Worm (Caenorhabditis elegans): ENCODE data around the gene srh-167.

srh-167 gene

ce11 chrV:16352282-16352681, 18.8 kb downstream of the srh-167 start:
- no peak for TF ChIP-seq C17E4.6 (GFP tag; IDR thresholded peaks at IDR 0.05)
- no peak for TF ChIP-seq akir-1 (GFP tag; optimal IDR thresholded peaks at IDR 0.05)
- peak; percentile 1 for TF ChIP-seq atf-7 (tag; optimal IDR thresholded peaks at IDR 0.05)
- TF ChIP-seq B0035.1 (tag; optimal IDR thresholded peaks at IDR 0.05) = no peak
- no peak for TF ChIP-seq Y53F4B.3 (GFP tag; IDR thresholded peaks at IDR 0.05)
- no peak for TF ChIP-seq egl-44 (GFP tag; IDR thresholded peaks at IDR 0.05)
- TF ChIP-seq lag-1 (GFP tag; IDR thresholded peaks at IDR 0.05) = no peak
- peak; percentile 30 for TF ChIP-seq lin-54 (GFP tag; optimal IDR thresholded peaks at IDR 0.05)
- no peak for TF ChIP-seq nhr-90 (tag; optimal IDR thresholded peaks at IDR 0.05)
- TF ChIP-seq snpc-1.1 (tag; optimal IDR thresholded peaks at IDR 0.05; ENCODE audit: insufficient read depth) = no peak
- 0 out of 2 replicates have a peak, but pooled peaks have one; percentile 31 for TF ChIP-seq lin-26 (GFP tag; IDR thresholded peaks at IDR 0.05)
- TF ChIP-seq let-607 (tag; optimal IDR thresholded peaks at IDR 0.05) = no peak
- no peak; the same call in 1 of the 2 replicates for TF ChIP-seq cebp-1 (GFP tag; IDR thresholded peaks at IDR 0.05)
- peak; percentile 71 for TF ChIP-seq cebp-1 (tag; optimal IDR thresholded peaks at IDR 0.05)
- peak; percentile 83 for TF ChIP-seq nhr-80 (tag; optimal IDR thresholded peaks at IDR 0.05)
- no peak for TF ChIP-seq F10E7.11 (tag; optimal IDR thresholded peaks at IDR 0.05)
- TF ChIP-seq dpl-1 (GFP tag; optimal IDR thresholded peaks at IDR 0.05) = no peak
- no peak for TF ChIP-seq repo-1 (tag; optimal IDR thresholded peaks at IDR 0.05)
- 0 out of 2 replicates have a peak, but pooled peaks have one; percentile 7 for TF ChIP-seq dox-1 (GFP tag; IDR thresholded peaks at IDR 0.05)
- TF ChIP-seq sdz-38 (tag; optimal IDR thresholded peaks at IDR 0.05) = no peak
- TF ChIP-seq hsf-1 (GFP tag; IDR thresholded peaks at IDR 0.05) = no peak
- TF ChIP-seq ama-1 (optimal IDR thresholded peaks at IDR 0.05) = no peak
- TF ChIP-seq ama-1 (GFP tag; optimal IDR thresholded peaks at IDR 0.05) = no peak
- no peak for TF ChIP-seq ceh-40 (GFP tag; IDR thresholded peaks at IDR 0.05)
- no peak for TF ChIP-seq lsl-1 (GFP tag; optimal IDR thresholded peaks at IDR 0.05)
- TF ChIP-seq lin-35 (GFP tag; optimal IDR thresholded peaks at IDR 0.05) = no peak
- no peak for TF ChIP-seq Y53G8AR.9 (GFP tag; conservative IDR thresholded peaks at IDR 0.05)
- no peak for TF ChIP-seq ztf-6 (GFP tag; IDR thresholded peaks at IDR 0.05)
- no peak for TF ChIP-seq unc-62 (GFP tag; optimal IDR thresholded peaks at IDR 0.05)
- no peak for TF ChIP-seq Y56A3A.18 (GFP tag; IDR thresholded peaks at IDR 0.05)
- TF ChIP-seq tbx-9 (tag; optimal IDR thresholded peaks at IDR 0.05; ENCODE audit: borderline replicate concordance) = no peak
- peak; percentile 73 for TF ChIP-seq attf-5 (GFP tag; optimal IDR thresholded peaks at IDR 0.05)
- no peak for TF ChIP-seq C06A6.2 (GFP tag; conservative IDR thresholded peaks at IDR 0.05)
- TF ChIP-seq ceh-100 (GFP tag; IDR thresholded peaks at IDR 0.05) = no peak
- peak; percentile 41; the same call in 1 of the 2 replicates for TF ChIP-seq hmg-1.2 (GFP tag; IDR thresholded peaks at IDR 0.05)
- TF ChIP-seq B0261.1 (tag; optimal IDR thresholded peaks at IDR 0.05) = no peak
- TF ChIP-seq mes-4 (tag; optimal IDR thresholded peaks at IDR 0.05) = no peak
- TF ChIP-seq ztf-25 (GFP tag; IDR thresholded peaks at IDR 0.05) = no peak
- TF ChIP-seq tlf-1 (GFP tag; optimal IDR thresholded peaks at IDR 0.05) = peak; percentile 20
- peak; percentile 23 for TF ChIP-seq ztf-22 (GFP tag; optimal IDR thresholded peaks at IDR 0.05)
- TF ChIP-seq ccch-3 (GFP tag; optimal IDR thresholded peaks at IDR 0.05) = no peak
- peak; percentile 67 for TF ChIP-seq somi-1 (GFP tag; optimal IDR thresholded peaks at IDR 0.05)
- TF ChIP-seq tbp1 (GFP tag; optimal IDR thresholded peaks at IDR 0.05) = peak; percentile 4
- peak; percentile 66 for TF ChIP-seq pha-4 (tag; optimal IDR thresholded peaks at IDR 0.05)
- no peak for TF ChIP-seq ceh-58 (GFP tag; IDR thresholded peaks at IDR 0.05)
- TF ChIP-seq nhr-120 (GFP tag; IDR thresholded peaks at IDR 0.05) = no peak
- TF ChIP-seq lin-40 (tag; optimal IDR thresholded peaks at IDR 0.05) = peak; percentile 6
- TF ChIP-seq pbrm-1 (GFP tag; IDR thresholded peaks at IDR 0.05) = 0 out of 2 replicates have a peak, but pooled peaks have one; percentile 32
- no peak for TF ChIP-seq him-1 (tag; optimal IDR thresholded peaks at IDR 0.05)
- no peak for TF ChIP-seq dpff-1 (tag; optimal IDR thresholded peaks at IDR 0.05)

All from whole organism, young adult.